Worm (Caenorhabditis elegans) whole organism, young adult: ENCODE results near the gene C08D8.1.

ENCODE experiments used
- C17E4.6 ChIP-seq: fragments of 200-800 bp; sonication (Bioruptor generic); IDR thresholded peaks from 2 replicates; pipeline ENCODE4 v1.3.6; 2022; ENCODE audit warnings: missing genetic modification reagents, missing genetic modification characterization, missing compliant biosample characterization
- F33H1.4 ChIP-seq: fragments of 200-800 bp; sonication (Bioruptor generic); IDR thresholded peaks from 2 replicates; pipeline ENCODE4 v1.3.6; 2022; ENCODE audit warnings: missing genetic modification reagents, missing genetic modification characterization, missing compliant biosample characterization
- F37B4.10 ChIP-seq: fragments of 200-800 bp; sonication (Bioruptor generic); IDR thresholded peaks from 2 replicates; pipeline ENCODE4 v1.3.6; 2022; ENCODE audit warnings: missing genetic modification characterization, missing compliant biosample characterization
- T26A5.8 ChIP-seq: sonication (generic microtip); optimal IDR thresholded peaks from 2 replicates; lab custom pipeline; 2016; ENCODE audit warnings: missing genetic modification characterization, missing compliant biosample characterization
- akir-1 ChIP-seq: fragments of 200-800 bp; sonication (Bioruptor generic); optimal IDR thresholded peaks from 2 replicates; lab custom pipeline; 2018; ENCODE audit warnings: mild to moderate bottlenecking, missing genetic modification characterization, moderate library complexity, missing compliant biosample characterization
- ama-1 ChIP-seq, 3 experiments: fragments of 150-350 bp in 1 of 3; sonication (generic microtip) in 2 of 3; optimal IDR thresholded peaks; 2 replicates each; lab custom pipeline; 2014 to 2018; ENCODE audit warnings: missing biosample characterization in 2 of 3, missing genetic modification characterization in 2 of 3, missing genetic modification reagents in 2 of 3
- attf-5 ChIP-seq: fragments of 200-800 bp; sonication (Bioruptor generic); optimal IDR thresholded peaks from 2 replicates; lab custom pipeline; 2018; ENCODE audit warnings: mild to moderate bottlenecking, missing genetic modification characterization, missing compliant biosample characterization
- bed-2 ChIP-seq: fragments of 200-800 bp; sonication (Bioruptor generic); IDR thresholded peaks from 2 replicates; pipeline ENCODE4 v1.3.6; 2022; ENCODE audit warnings: missing genetic modification reagents, missing genetic modification characterization, missing compliant biosample characterization
- dox-1 ChIP-seq: fragments of 200-800 bp; sonication (Bioruptor generic); IDR thresholded peaks from 2 replicates; pipeline ENCODE4 v1.3.6; 2022; ENCODE audit warnings: missing genetic modification reagents, missing genetic modification characterization, missing compliant biosample characterization
- nfya-1 ChIP-seq: sonication (generic microtip); optimal IDR thresholded peaks from 2 replicates; lab custom pipeline; 2017; ENCODE audit warnings: antibody characterized with exemption, missing compliant biosample characterization, missing genetic modification characterization, borderline replicate concordance; ENCODE audit not compliant: insufficient read depth
- pha-4 ChIP-seq: fragments of 150-350 bp; sonication (generic microtip); optimal IDR thresholded peaks from 2 replicates; lab custom pipeline; 2014; ENCODE audit warnings: missing biosample characterization, missing genetic modification reagents, missing genetic modification characterization

DNA sequence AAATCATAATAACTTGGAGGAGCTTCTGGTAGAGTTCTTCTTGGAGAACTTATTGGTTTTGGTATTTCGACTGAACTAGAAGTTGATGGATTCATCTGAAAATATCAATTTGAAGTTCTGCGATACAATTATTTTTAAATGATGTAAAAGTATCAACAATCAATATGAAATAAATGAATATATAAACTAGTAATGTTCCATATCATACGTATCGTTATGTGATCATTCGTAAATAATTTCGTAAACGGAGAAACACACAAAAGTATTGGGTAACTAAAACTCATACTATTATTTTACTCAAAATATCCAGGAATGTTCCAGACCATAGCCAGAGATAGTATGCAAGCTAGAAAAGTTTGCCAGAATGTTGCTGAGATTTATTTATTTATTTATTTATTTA, 39.2 kb upstream of the C08D8.1 start, which contains the start of gene W02D7.8:
- TF ChIP-seq akir-1 (GFP tag; lab: Kevin White, UChicago) = no peak
- TF ChIP-seq C17E4.6 (GFP tag; lab: Robert Waterston, UW) = no peak
- no peak for TF ChIP-seq pha-4 (tag; lab: Kevin White, UChicago)
- TF ChIP-seq nfya-1 (tag; lab: Kevin White, UChicago) = no peak
- no peak for TF ChIP-seq dox-1 (GFP tag; lab: Robert Waterston, UW)
- TF ChIP-seq attf-5 (GFP tag; lab: Kevin White, UChicago) = no peak
- TF ChIP-seq F37B4.10 (GFP tag; lab: Robert Waterston, UW) = no peak
- no peak for TF ChIP-seq ama-1 (optimal IDR thresholded peaks at IDR 0.05; lab: Kevin White, UChicago)
- TF ChIP-seq ama-1 (GFP tag; optimal IDR thresholded peaks at IDR 0.05; lab: Kevin White, UChicago) = no peak
- no peak for TF ChIP-seq T26A5.8 (tag; lab: Kevin White, UChicago)
- no peak for TF ChIP-seq F33H1.4 (GFP tag; lab: Robert Waterston, UW)
- TF ChIP-seq bed-2 (GFP tag; lab: Robert Waterston, UW) = no peak
